Fruit fly (Drosophila melanogaster) whole organism, adult: ENCODE data around the gene Nrd1.

Experiments used
- CG5204 ChIP-seq: fragments of 200-800 bp; sonication (Bioruptor generic); optimal IDR thresholded peaks from 2 replicates; lab custom pipeline; 2016; ENCODE audit warnings: missing biosample characterization, missing genetic modification characterization
- kay ChIP-seq: fragments of 200-800 bp; sonication (Bioruptor generic); peaks from one replicate; lab custom pipeline; 2016; ENCODE audit warnings: missing biosample characterization, missing genetic modification characterization, borderline replicate concordance

- TF ChIP-seq kay: no peak
- TF ChIP-seq CG5204 (GFP tag; lab: Kevin White, UChicago): no peak
Observed at dm6 chrX:11852310-11852709, 16.4 kb downstream of the Nrd1 start, which contains the start of gene p24-1.
